Fruit fly (Drosophila melanogaster) whole organism, embryonic: ENCODE measurements around the gene CG13113.

Experiments
- Antp ChIP-seq: fragments of 200-800 bp; sonication (Bioruptor generic); optimal IDR thresholded peaks from 3 replicates; lab custom pipeline; 2016; ENCODE audit warnings: missing biosample characterization, missing genetic modification characterization
- B-H1 ChIP-seq: fragments of 200-800 bp; sonication (Bioruptor generic); IDR thresholded peaks from 3 replicates; pipeline ENCODE4 v1.3.6; 2022; ENCODE audit warnings: missing biosample characterization, missing genetic modification characterization
- CG1024 ChIP-seq: fragments of 200-800 bp; sonication (Bioruptor generic); IDR thresholded peaks from 2 replicates; pipeline ENCODE4 v1.3.6; 2022; ENCODE audit warnings: missing biosample characterization, missing genetic modification characterization
- CG11723 ChIP-seq: fragments of 200-800 bp; sonication (Bioruptor generic); optimal IDR thresholded peaks from 2 replicates; lab custom pipeline; 2017; ENCODE audit warnings: missing biosample characterization, mild to moderate bottlenecking, missing genetic modification characterization
- CG1529 ChIP-seq: fragments of 200-800 bp; sonication (Bioruptor generic); optimal IDR thresholded peaks from 3 replicates; lab custom pipeline; 2018; ENCODE audit warnings: missing biosample characterization, missing genetic modification characterization
- CG1602 ChIP-seq: fragments of 200-800 bp; sonication (Bioruptor generic); optimal IDR thresholded peaks from 3 replicates; lab custom pipeline; 2016; ENCODE audit warnings: missing biosample characterization, missing genetic modification characterization
- CG16815 ChIP-seq: fragments of 200-800 bp; sonication (Bioruptor generic); optimal IDR thresholded peaks from 3 replicates; lab custom pipeline; 2017; ENCODE audit warnings: missing biosample characterization, mild to moderate bottlenecking, missing genetic modification characterization
- CG1792 ChIP-seq: fragments of 200-800 bp; sonication (Bioruptor generic); optimal IDR thresholded peaks from 2 replicates; lab custom pipeline; 2016; ENCODE audit warnings: missing biosample characterization, missing genetic modification characterization
- CG3065 ChIP-seq: fragments of 200-800 bp; sonication (Bioruptor generic); optimal IDR thresholded peaks from 2 replicates; lab custom pipeline; 2016; ENCODE audit warnings: missing biosample characterization, missing genetic modification characterization
- CG31441 ChIP-seq: fragments of 200-800 bp; sonication (Bioruptor generic); IDR thresholded peaks from 2 replicates; pipeline ENCODE4 v1.3.6; 2022; ENCODE audit warnings: missing biosample characterization, missing genetic modification characterization
- CG33557 ChIP-seq: fragments of 200-800 bp; sonication (Bioruptor generic); optimal IDR thresholded peaks from 2 replicates; lab custom pipeline; 2019; ENCODE audit warnings: missing biosample characterization, mild to moderate bottlenecking, missing genetic modification characterization, moderate library complexity
- CG34224 ChIP-seq: fragments of 200-800 bp; sonication (Bioruptor generic); IDR thresholded peaks from 3 replicates; pipeline ENCODE4 v1.3.6; 2022; ENCODE audit warnings: missing biosample characterization, missing genetic modification characterization; ENCODE audit not compliant: partially characterized antibody
- CG34376 ChIP-seq: fragments of 200-800 bp; sonication (Bioruptor generic); optimal IDR thresholded peaks from 2 replicates; lab custom pipeline; 2018; ENCODE audit warnings: missing biosample characterization, mild to moderate bottlenecking, missing genetic modification characterization
- CG4328 ChIP-seq: fragments of 200-800 bp; sonication (Bioruptor generic); optimal IDR thresholded peaks from 3 replicates; lab custom pipeline; 2017; ENCODE audit warnings: missing biosample characterization, missing genetic modification reagents, missing genetic modification characterization
- CG5953 ChIP-seq: fragments of 200-800 bp; sonication (Bioruptor generic); IDR thresholded peaks from 2 replicates; pipeline ENCODE4 v1.3.6; 2022; ENCODE audit warnings: missing biosample characterization, missing genetic modification characterization
- CG6254 ChIP-seq: fragments of 200-800 bp; sonication (Bioruptor generic); optimal IDR thresholded peaks from 3 replicates; lab custom pipeline; 2017; ENCODE audit warnings: mild to moderate bottlenecking, missing biosample characterization, missing genetic modification reagents, missing genetic modification characterization
- CG6272 ChIP-seq: fragments of 200-800 bp; sonication (Bioruptor generic); IDR thresholded peaks from 2 replicates; pipeline ENCODE4 v1.3.6; 2022; ENCODE audit warnings: missing biosample characterization, missing genetic modification characterization
- CoRest ChIP-seq: fragments of 200-800 bp; sonication (Bioruptor generic); optimal IDR thresholded peaks from 3 replicates; lab custom pipeline; 2018; ENCODE audit warnings: missing biosample characterization, mild to moderate bottlenecking, missing genetic modification characterization, moderate library complexity
- Dll ChIP-seq: fragments of 200-800 bp; sonication (Bioruptor generic); IDR thresholded peaks from 4 replicates; pipeline ENCODE4 v1.3.6; 2022; ENCODE audit warnings: missing biosample characterization, missing genetic modification characterization; ENCODE audit not compliant: partially characterized antibody
- Gsc ChIP-seq: fragments of 200-800 bp; sonication (Bioruptor generic); IDR thresholded peaks from 2 replicates; pipeline ENCODE4 v1.3.6; 2022; ENCODE audit warnings: missing biosample characterization, missing genetic modification characterization
- Hr78 ChIP-seq, 2 experiments: fragments of 200-800 bp in 1 of 2; fragments of >200 bp in 1 of 2; sonication (Bioruptor generic) in 1 of 2; optimal IDR thresholded peaks; 2 replicates each; lab custom pipeline; 2017 to 2019; ENCODE audit warnings: missing biosample characterization in 2 of 2, missing genetic modification characterization in 2 of 2, mild to moderate bottlenecking in 1 of 2, moderate library complexity in 1 of 2
- MTF-1 ChIP-seq: fragments of 200-800 bp; sonication (Bioruptor generic); optimal IDR thresholded peaks from 2 replicates; lab custom pipeline; 2018; ENCODE audit warnings: missing biosample characterization, mild to moderate bottlenecking, missing genetic modification characterization, borderline replicate concordance
- NFAT ChIP-seq: fragments of 200-800 bp; sonication (Bioruptor generic); IDR thresholded peaks from 2 replicates; pipeline ENCODE4 v1.3.6; 2022; ENCODE audit warnings: missing biosample characterization, missing genetic modification characterization
- Optix ChIP-seq: fragments of 200-800 bp; sonication (Bioruptor generic); IDR thresholded peaks from 3 replicates; pipeline ENCODE4 v1.3.6; 2022; ENCODE audit warnings: missing biosample characterization, missing genetic modification characterization
- PHDP ChIP-seq: fragments of 200-800 bp; sonication (Bioruptor generic); optimal IDR thresholded peaks from 3 replicates; lab custom pipeline; 2018; ENCODE audit warnings: missing biosample characterization, mild to moderate bottlenecking, missing genetic modification characterization, moderate library complexity
- Sry-δ ChIP-seq: fragments of 200-800 bp; sonication (Bioruptor generic); optimal IDR thresholded peaks from 2 replicates; lab custom pipeline; 2016; ENCODE audit warnings: missing biosample characterization, missing genetic modification characterization
- Taf1 ChIP-seq: fragments of 200-800 bp; sonication (Bioruptor generic); IDR thresholded peaks from 2 replicates; pipeline ENCODE4 v1.3.6; 2022; ENCODE audit warnings: missing biosample characterization, missing genetic modification characterization
- amos ChIP-seq: fragments of 200-800 bp; sonication (Bioruptor generic); IDR thresholded peaks from 2 replicates; pipeline ENCODE4 v1.3.6; 2022; ENCODE audit warnings: missing biosample characterization, missing genetic modification characterization; ENCODE audit not compliant: partially characterized antibody
- bbx ChIP-seq: fragments of 200-800 bp; sonication (Bioruptor generic); IDR thresholded peaks from 2 replicates; pipeline ENCODE4 v1.3.6; 2022; ENCODE audit warnings: missing biosample characterization, missing genetic modification characterization; ENCODE audit not compliant: partially characterized antibody
- bsh ChIP-seq, 2 experiments: fragments of 200-800 bp; sonication (Bioruptor generic); optimal IDR thresholded peaks; 2 replicates each; lab custom pipeline; 2017 to 2018; ENCODE audit warnings: mild to moderate bottlenecking in 2 of 2, missing biosample characterization in 2 of 2, missing genetic modification characterization in 2 of 2, moderate library complexity in 1 of 2
- btn ChIP-seq: fragments of 200-800 bp; sonication (Bioruptor generic); optimal IDR thresholded peaks from 2 replicates; lab custom pipeline; 2016; ENCODE audit warnings: missing biosample characterization, missing genetic modification characterization
- cad ChIP-seq: fragments of >200 bp; optimal IDR thresholded peaks from 2 replicates; lab custom pipeline; 2017; ENCODE audit warnings: missing biosample characterization, missing genetic modification characterization
- cwo ChIP-seq: fragments of 200-800 bp; sonication (Bioruptor generic); optimal IDR thresholded peaks from 3 replicates; lab custom pipeline; 2017; ENCODE audit warnings: missing biosample characterization, missing genetic modification characterization, mild to moderate bottlenecking, moderate library complexity, missing genetic modification reagents
- dan ChIP-seq: fragments of 200-800 bp; sonication (Bioruptor generic); IDR thresholded peaks from 2 replicates; pipeline ENCODE4 v1.3.6; 2022; ENCODE audit warnings: missing biosample characterization, missing genetic modification characterization
- ftz-f1 ChIP-seq: fragments of 200-800 bp; sonication (Bioruptor generic); optimal IDR thresholded peaks from 2 replicates; lab custom pipeline; 2016; ENCODE audit warnings: missing biosample characterization, missing genetic modification characterization
- gcm ChIP-seq: fragments of 200-800 bp; sonication (Bioruptor generic); optimal IDR thresholded peaks from 2 replicates; lab custom pipeline; 2019; ENCODE audit warnings: missing biosample characterization, mild to moderate bottlenecking, missing genetic modification characterization, moderate library complexity
- grn ChIP-seq: fragments of 200-800 bp; sonication (Bioruptor generic); optimal IDR thresholded peaks from 3 replicates; lab custom pipeline; 2017; ENCODE audit warnings: missing biosample characterization, missing genetic modification characterization
- her ChIP-seq: fragments of 200-800 bp; sonication (Bioruptor generic); optimal IDR thresholded peaks from 2 replicates; lab custom pipeline; 2016; ENCODE audit warnings: missing biosample characterization, missing genetic modification characterization
- insv ChIP-seq, 2 experiments: fragments of 200-800 bp; sonication (Bioruptor generic); optimal IDR thresholded peaks; 3 replicates each; lab custom pipeline; 2016 to 2018; ENCODE audit warnings: missing biosample characterization in 2 of 2, missing genetic modification characterization in 2 of 2
- lab ChIP-seq: fragments of 200-800 bp; sonication (Bioruptor generic); optimal IDR thresholded peaks from 3 replicates; lab custom pipeline; 2017; ENCODE audit warnings: missing biosample characterization, missing genetic modification characterization, mild to moderate bottlenecking, moderate library complexity, missing genetic modification reagents
- peb ChIP-seq: fragments of 200-800 bp; sonication (Bioruptor generic); IDR thresholded peaks from 2 replicates; pipeline ENCODE4 v1.3.6; 2022; ENCODE audit warnings: missing biosample characterization, missing genetic modification characterization
- pnt ChIP-seq: fragments of 200-800 bp; sonication (Bioruptor generic); optimal IDR thresholded peaks from 3 replicates; lab custom pipeline; 2016; ENCODE audit warnings: missing biosample characterization, missing genetic modification characterization
- prd ChIP-seq, 3 experiments: fragments of >200 bp in 2 of 3; fragments of 200-800 bp in 1 of 3; sonication (Bioruptor generic) in 1 of 3; optimal IDR thresholded peaks in 2 of 3; IDR thresholded peaks in 1 of 3; 2 replicates in 2 of 3; 3 replicates in 1 of 3; pipeline versions ENCODE4 v1.3.6 to Lab custom; 2017 to 2022; ENCODE audit warnings: missing biosample characterization in 1 of 3, missing genetic modification characterization in 1 of 3
- repo ChIP-seq: fragments of 200-800 bp; sonication (Bioruptor generic); optimal IDR thresholded peaks from 2 replicates; lab custom pipeline; 2016; ENCODE audit warnings: missing biosample characterization, missing genetic modification characterization
- sima ChIP-seq: fragments of 200-800 bp; sonication (Bioruptor generic); optimal IDR thresholded peaks from 2 replicates; lab custom pipeline; 2016; ENCODE audit warnings: missing biosample characterization, missing genetic modification characterization
- sisA ChIP-seq: fragments of 200-800 bp; sonication (Bioruptor generic); IDR thresholded peaks from 2 replicates; pipeline ENCODE4 v1.3.6; 2022; ENCODE audit warnings: missing biosample characterization, missing genetic modification characterization
- slbo ChIP-seq: fragments of 200-800 bp; sonication (Bioruptor generic); IDR thresholded peaks from 2 replicates; pipeline ENCODE4 v1.3.6; 2022; ENCODE audit warnings: missing biosample characterization, missing genetic modification characterization
- tll ChIP-seq, 2 experiments: fragments of 200-800 bp in 1 of 2; fragments of >200 bp in 1 of 2; sonication (Bioruptor generic) in 1 of 2; optimal IDR thresholded peaks; 2 replicates each; lab custom pipeline; 2017 to 2019; ENCODE audit warnings: missing biosample characterization in 2 of 2, missing genetic modification characterization in 2 of 2, mild to moderate bottlenecking in 1 of 2, moderate library complexity in 1 of 2
- vfl ChIP-seq: fragments of 200-800 bp; sonication (Bioruptor generic); optimal IDR thresholded peaks from 2 replicates; lab custom pipeline; 2016; ENCODE audit warnings: missing biosample characterization, missing genetic modification characterization

The CG13113 gene

dm6 chr2L:9525719-9526118 is 18.3 kb upstream of the CG13113 start (continued):
- TF ChIP-seq lab (GFP tag; lab: Kevin White, UChicago) (peak; percentile 97), Hr78 (GFP tag; optimal IDR thresholded peaks at IDR 0.05; lab: Kevin White, UChicago) (peak in 1 of 2 experiments; percentile 46), Antp (GFP tag; lab: Kevin White, UChicago) (peak; percentile 74), Sry-δ (GFP tag; lab: Kevin White, UChicago) (peak; percentile 49), tll (GFP tag; optimal IDR thresholded peaks at IDR 0.05; lab: Kevin White, UChicago) (peak in 1 of 2 experiments; percentile 73), cad (GFP tag; lab: Kevin White, UChicago) (no peak), CG1792 (peak; percentile 93), CG5953 (peak; percentile 73), grn (GFP tag; lab: Kevin White, UChicago) (peak; percentile 92), btn (GFP tag; lab: Kevin White, UChicago) (peak; percentile 91), MTF-1 (GFP tag; lab: Kevin White, UChicago) (peak; percentile 96), amos (GFP tag; lab: Robert Waterston, UW) (no peak), CG4328 (GFP tag; lab: Kevin White, UChicago) (peak; percentile 94), ftz-f1 (GFP tag; lab: Kevin White, UChicago) (peak; percentile 58), gcm (GFP tag; lab: Kevin White, UChicago) (peak; percentile 85), repo (GFP tag; lab: Kevin White, UChicago) (peak; percentile 77), dan (GFP tag; lab: Robert Waterston, UW) (no peak), CG34376 (GFP tag; lab: Kevin White, UChicago) (peak; percentile 93), vfl (peak; percentile 31), CG33557 (GFP tag; lab: Kevin White, UChicago) (peak; percentile 95), prd (optimal IDR thresholded peaks at IDR 0.05; lab: Kevin White, UChicago) (no peak), prd (GFP tag; IDR thresholded peaks at IDR 0.05; lab: Robert Waterston, UW) (peak; percentile 65; the same call in 2 of the 3 replicates), CG1024 (GFP tag; lab: Robert Waterston, UW) (peak; percentile 68; the same call in 1 of the 2 replicates), cwo (GFP tag; lab: Kevin White, UChicago) (peak; percentile 86), CG31441 (GFP tag; lab: Robert Waterston, UW) (peak; percentile 84), sisA (GFP tag; lab: Robert Waterston, UW) (no peak), peb (GFP tag; lab: Robert Waterston, UW) (peak; percentile 59; the same call in 1 of the 2 replicates), CG1602 (GFP tag; lab: Kevin White, UChicago) (peak; percentile 64), her (GFP tag; lab: Kevin White, UChicago) (peak; percentile 91), CG6254 (GFP tag; lab: Kevin White, UChicago) (peak; percentile 91), CG3065 (GFP tag; lab: Kevin White, UChicago) (peak; percentile 87), CG6272 (GFP tag; lab: Robert Waterston, UW) (no peak), pnt (GFP tag; lab: Kevin White, UChicago) (peak; percentile 68), Gsc (GFP tag; lab: Robert Waterston, UW) (no peak), Taf1 (0 out of 2 replicates have a peak, but pooled peaks have one; percentile 31), PHDP (tag; lab: Kevin White, UChicago) (peak; percentile 90), slbo (GFP tag; lab: Robert Waterston, UW) (no peak), bbx (GFP tag; lab: Robert Waterston, UW) (no peak), CG1529 (peak; percentile 90), NFAT (GFP tag; lab: Robert Waterston, UW) (peak; percentile 49; the same call in 1 of the 2 replicates), CG34224 (GFP tag; lab: Robert Waterston, UW) (no peak), Dll (GFP tag; lab: Robert Waterston, UW) (no peak), CoRest (tag; lab: Kevin White, UChicago) (peak; percentile 73), insv (GFP tag; optimal IDR thresholded peaks at IDR 0.05; lab: Kevin White, UChicago) (peak; percentile 23 to 71), B-H1 (GFP tag; lab: Robert Waterston, UW) (peak; percentile 59; the same call in 1 of the 3 replicates), CG11723 (peak; percentile 86), sima (GFP tag; lab: Kevin White, UChicago) (peak; percentile 54), Optix (GFP tag; lab: Robert Waterston, UW) (peak; percentile 61; the same call in 2 of the 3 replicates), CG16815 (GFP tag; lab: Kevin White, UChicago) (peak; percentile 19), bsh (GFP tag; optimal IDR thresholded peaks at IDR 0.05; lab: Kevin White, UChicago) (peak; percentile 30 to 90)
